Worm (Caenorhabditis elegans): ENCODE results near the gene F40F11.3.

DNA sequence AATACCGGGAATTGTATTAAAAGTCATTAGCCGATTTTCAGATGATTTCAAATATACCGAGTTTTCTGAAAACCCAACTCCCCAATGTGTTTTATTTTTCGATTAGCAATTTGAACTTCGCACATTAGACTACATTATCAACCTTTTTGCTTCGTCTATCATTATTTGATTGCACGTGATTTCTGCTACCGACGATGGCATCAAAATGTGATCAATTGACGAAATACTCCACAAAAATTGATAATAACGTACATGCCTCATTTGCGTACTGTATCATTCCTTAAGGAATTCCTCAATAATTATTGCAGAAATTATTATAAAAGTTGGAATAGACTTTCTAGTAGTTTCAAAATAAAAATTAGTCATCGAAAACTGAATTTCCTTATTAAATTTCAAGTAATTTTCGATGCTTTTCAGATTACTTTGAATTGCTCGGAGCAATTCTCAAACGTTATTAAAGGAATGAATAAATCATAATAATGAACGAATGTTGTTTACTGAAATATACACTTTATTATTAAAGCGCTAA is 30.0 kb upstream of the F40F11.3 start:
- TF ChIP-seq mel-28 (tag; optimal IDR thresholded peaks at IDR 0.05; ENCODE audit: borderline replicate concordance) (no peak), T26A5.8 (tag; optimal IDR thresholded peaks at IDR 0.05) (no peak), lin-35 (GFP tag; optimal IDR thresholded peaks at IDR 0.05) (no peak), F23B12.7 (tag; optimal IDR thresholded peaks at IDR 0.05; ENCODE audit: insufficient read depth) (no peak), F10E7.11 (tag; optimal IDR thresholded peaks at IDR 0.05) (no peak), hlh-26 (GFP tag; conservative IDR thresholded peaks at IDR 0.05) (no peak), nfya-2 (GFP tag; IDR thresholded peaks at IDR 0.05) (no peak), hrde-1 (tag; optimal IDR thresholded peaks at IDR 0.05; ENCODE audit: borderline replicate concordance) (no peak), let-607 (tag; optimal IDR thresholded peaks at IDR 0.05) (no peak), zfh-2 (GFP tag; conservative IDR thresholded peaks at IDR 0.05) (no peak), B0261.1 (tag; optimal IDR thresholded peaks at IDR 0.05) (no peak), C17E4.6 (GFP tag; IDR thresholded peaks at IDR 0.05) (no peak), F49E8.2 (tag; optimal IDR thresholded peaks at IDR 0.05; ENCODE audit: insufficient read depth) (no peak)
